Worm (Caenorhabditis elegans): ENCODE results near the gene R07E5.5.

The R07E5.5 gene

ce11 chrIII:4390421-4390820 lies 6.8 kb upstream of the R07E5.5 start:
- TF ChIP-seq T22C8.4 (GFP tag; IDR thresholded peaks at IDR 0.05): no peak
- TF ChIP-seq tab-1 (GFP tag; IDR thresholded peaks at IDR 0.05): no peak
- TF ChIP-seq ztf-23 (GFP tag; IDR thresholded peaks at IDR 0.05): no peak
- no peak for TF ChIP-seq med-1 (GFP tag; optimal IDR thresholded peaks at IDR 0.05; ENCODE audit: insufficient read depth)
- no peak for TF ChIP-seq ref-1 (GFP tag; conservative IDR thresholded peaks at IDR 0.05)
- no peak for TF ChIP-seq ztf-29 (GFP tag; IDR thresholded peaks at IDR 0.05)
- TF ChIP-seq flt-1 (GFP tag; IDR thresholded peaks at IDR 0.05): no peak
- no peak for TF ChIP-seq klf-2 (GFP tag; conservative IDR thresholded peaks at IDR 0.05)
- no peak for TF ChIP-seq cog-1 (tag; optimal IDR thresholded peaks at IDR 0.05)

- TF ChIP-seq med-1 (GFP tag; optimal IDR thresholded peaks at IDR 0.05; ENCODE audit: insufficient read depth) (no peak), ztf-23 (GFP tag; IDR thresholded peaks at IDR 0.05) (no peak), ref-1 (GFP tag; conservative IDR thresholded peaks at IDR 0.05) (no peak), T22C8.4 (GFP tag; IDR thresholded peaks at IDR 0.05) (no peak), ztf-29 (GFP tag; IDR thresholded peaks at IDR 0.05) (no peak), tab-1 (GFP tag; IDR thresholded peaks at IDR 0.05) (no peak), cog-1 (tag; optimal IDR thresholded peaks at IDR 0.05) (no peak), flt-1 (GFP tag; IDR thresholded peaks at IDR 0.05) (no peak), klf-2 (GFP tag; conservative IDR thresholded peaks at IDR 0.05) (no peak)
These were observed 5.9 kb upstream of the R07E5.5 start for ce11 chrIII:4391319-4391718.

- TF ChIP-seq ref-1 (GFP tag; conservative IDR thresholded peaks at IDR 0.05): no peak
- no peak for TF ChIP-seq ztf-23 (GFP tag; IDR thresholded peaks at IDR 0.05)
- TF ChIP-seq cog-1 (tag; optimal IDR thresholded peaks at IDR 0.05): no peak
- TF ChIP-seq T22C8.4 (GFP tag; IDR thresholded peaks at IDR 0.05): no peak
- TF ChIP-seq ztf-29 (GFP tag; IDR thresholded peaks at IDR 0.05): no peak
- no peak for TF ChIP-seq klf-2 (GFP tag; conservative IDR thresholded peaks at IDR 0.05)
These were observed 5.3 kb upstream of the R07E5.5 start for ce11 chrIII:4391938-4392337.

ce11 chrIII:4394496-4394895 lies 2.7 kb upstream of the R07E5.5 start, which contains the start of gene R07E5.4:
TSS of gene R07E5.4 (plus strand) at chrIII:4394796.
- no peak for TF ChIP-seq med-1 (GFP tag; optimal IDR thresholded peaks at IDR 0.05; ENCODE audit: insufficient read depth)
- no peak for TF ChIP-seq ztf-23 (GFP tag; IDR thresholded peaks at IDR 0.05)
- TF ChIP-seq cog-1 (tag; optimal IDR thresholded peaks at IDR 0.05): no peak
- no peak for TF ChIP-seq ztf-29 (GFP tag; IDR thresholded peaks at IDR 0.05)
- no peak for TF ChIP-seq ref-1 (GFP tag; conservative IDR thresholded peaks at IDR 0.05)
- no peak for TF ChIP-seq tab-1 (GFP tag; IDR thresholded peaks at IDR 0.05)
- TF ChIP-seq flt-1 (GFP tag; IDR thresholded peaks at IDR 0.05): no peak
- no peak for TF ChIP-seq klf-2 (GFP tag; conservative IDR thresholded peaks at IDR 0.05)
- no peak for TF ChIP-seq T22C8.4 (GFP tag; IDR thresholded peaks at IDR 0.05)

ce11 chrIII:4395857-4396256 lies 1.4 kb upstream of the R07E5.5 start:
- TF ChIP-seq flt-1 (GFP tag; IDR thresholded peaks at IDR 0.05): no peak
- no peak for TF ChIP-seq cog-1 (tag; optimal IDR thresholded peaks at IDR 0.05)
- TF ChIP-seq ztf-23 (GFP tag; IDR thresholded peaks at IDR 0.05): no peak
- no peak for TF ChIP-seq tab-1 (GFP tag; IDR thresholded peaks at IDR 0.05)
- no peak for TF ChIP-seq ref-1 (GFP tag; conservative IDR thresholded peaks at IDR 0.05)

ce11 chrIII:4398463-4398862 lies 1.2 kb downstream of the R07E5.5 start, which contains the start of gene R07E5.6:
TSS of gene R07E5.6 (plus strand) at chrIII:4398763.
- no peak for TF ChIP-seq med-1 (GFP tag; optimal IDR thresholded peaks at IDR 0.05; ENCODE audit: insufficient read depth)
- no peak for TF ChIP-seq flt-1 (GFP tag; IDR thresholded peaks at IDR 0.05)
- TF ChIP-seq T22C8.4 (GFP tag; IDR thresholded peaks at IDR 0.05): no peak
- TF ChIP-seq ztf-29 (GFP tag; IDR thresholded peaks at IDR 0.05): no peak

ce11 chrIII:4401142-4401541 lies 3.9 kb downstream of the R07E5.5 start, which contains the start of gene R07E5.15:
TSS of gene R07E5.15 (plus strand) at chrIII:4401442.
- TF ChIP-seq cog-1 (tag; optimal IDR thresholded peaks at IDR 0.05): no peak
- no peak for TF ChIP-seq ztf-23 (GFP tag; IDR thresholded peaks at IDR 0.05)
- no peak for TF ChIP-seq klf-2 (GFP tag; conservative IDR thresholded peaks at IDR 0.05)
- no peak for TF ChIP-seq ztf-29 (GFP tag; IDR thresholded peaks at IDR 0.05)
- TF ChIP-seq flt-1 (GFP tag; IDR thresholded peaks at IDR 0.05): no peak
- no peak for TF ChIP-seq T22C8.4 (GFP tag; IDR thresholded peaks at IDR 0.05)
- TF ChIP-seq ref-1 (GFP tag; conservative IDR thresholded peaks at IDR 0.05): no peak
- no peak for TF ChIP-seq tab-1 (GFP tag; IDR thresholded peaks at IDR 0.05)
- no peak for TF ChIP-seq med-1 (GFP tag; optimal IDR thresholded peaks at IDR 0.05; ENCODE audit: insufficient read depth)

ce11 chrIII:4404339-4404836 lies 7.2 kb downstream of the R07E5.5 start, which contains the start of the genes R07E5.17 and snfc-5:
TSS of gene R07E5.17 (minus strand) at chrIII:4404436.
TSS of gene snfc-5 (plus strand) at chrIII:4404786.
- TF ChIP-seq ztf-29 (GFP tag; IDR thresholded peaks at IDR 0.05): no peak
- TF ChIP-seq cog-1 (tag; optimal IDR thresholded peaks at IDR 0.05): no peak
- TF ChIP-seq klf-2 (GFP tag; conservative IDR thresholded peaks at IDR 0.05): no peak

- no peak for TF ChIP-seq tab-1 (GFP tag; IDR thresholded peaks at IDR 0.05)
- TF ChIP-seq ztf-23 (GFP tag; IDR thresholded peaks at IDR 0.05): no peak
- TF ChIP-seq klf-2 (GFP tag; conservative IDR thresholded peaks at IDR 0.05): no peak
- TF ChIP-seq ztf-29 (GFP tag; IDR thresholded peaks at IDR 0.05): no peak
- no peak for TF ChIP-seq cog-1 (tag; optimal IDR thresholded peaks at IDR 0.05)
- no peak for TF ChIP-seq ref-1 (GFP tag; conservative IDR thresholded peaks at IDR 0.05)
- no peak for TF ChIP-seq flt-1 (GFP tag; IDR thresholded peaks at IDR 0.05)
- no peak for TF ChIP-seq med-1 (GFP tag; optimal IDR thresholded peaks at IDR 0.05; ENCODE audit: insufficient read depth)
- TF ChIP-seq T22C8.4 (GFP tag; IDR thresholded peaks at IDR 0.05): no peak
These were observed 8.8 kb downstream of the R07E5.5 start, which contains the start of gene rnp-4 for ce11 chrIII:4405986-4406385. TSS of gene rnp-4 (plus strand) at chrIII:4406286.

- no peak for TF ChIP-seq med-1 (GFP tag; optimal IDR thresholded peaks at IDR 0.05; ENCODE audit: insufficient read depth)
- TF ChIP-seq ztf-23 (GFP tag; IDR thresholded peaks at IDR 0.05): no peak
- TF ChIP-seq tab-1 (GFP tag; IDR thresholded peaks at IDR 0.05): no peak
- no peak for TF ChIP-seq ztf-29 (GFP tag; IDR thresholded peaks at IDR 0.05)
- no peak for TF ChIP-seq ref-1 (GFP tag; conservative IDR thresholded peaks at IDR 0.05)
- no peak for TF ChIP-seq klf-2 (GFP tag; conservative IDR thresholded peaks at IDR 0.05)
- TF ChIP-seq cog-1 (tag; optimal IDR thresholded peaks at IDR 0.05): no peak
- no peak for TF ChIP-seq flt-1 (GFP tag; IDR thresholded peaks at IDR 0.05)
- TF ChIP-seq T22C8.4 (GFP tag; IDR thresholded peaks at IDR 0.05): no peak
These were observed 9.9 kb downstream of the R07E5.5 start, which contains the start of gene prdx-3 for ce11 chrIII:4407144-4407543. TSS of gene prdx-3 (plus strand) at chrIII:4407444.
